Worm (Caenorhabditis elegans): Measurements from ENCODE around the gene nhr-35.

The nhr-35 gene

ce11 chrX:4523315-4523714 lies 9.2 kb upstream of the nhr-35 start:
- TF ChIP-seq scrt-1 (GFP tag; IDR thresholded peaks at IDR 0.05) (no peak), tra-4 (tag; optimal IDR thresholded peaks at IDR 0.05) (no peak), F13C5.2 (tag; optimal IDR thresholded peaks at IDR 0.05) (no peak), flt-1 (GFP tag; IDR thresholded peaks at IDR 0.05) (no peak), sea-1 (GFP tag; conservative IDR thresholded peaks at IDR 0.05) (no peak), hmbx-1 (tag; optimal IDR thresholded peaks at IDR 0.05) (no peak), tbx-37 (GFP tag; conservative IDR thresholded peaks at IDR 0.05) (no peak), pes-1 (GFP tag; IDR thresholded peaks at IDR 0.05) (no peak), hmg-4 (GFP tag; optimal IDR thresholded peaks at IDR 0.05) (no peak), ama-1 (optimal IDR thresholded peaks at IDR 0.05) (no peak), tbx-11 (GFP tag; IDR thresholded peaks at IDR 0.05) (no peak), ceh-36 (tag; optimal IDR thresholded peaks at IDR 0.05) (no peak), ceh-13 (GFP tag; optimal IDR thresholded peaks at IDR 0.05) (no peak), aly-1 (tag; optimal IDR thresholded peaks at IDR 0.05) (no peak), hnd-1 (tag; optimal IDR thresholded peaks at IDR 0.05) (no peak)

ce11 chrX:4523887-4524350 lies 8.6 kb upstream of the nhr-35 start, which contains the start of gene pdi-2:
TSS of gene pdi-2 (plus strand) at chrX:4524155.
- peak; percentile 53; the same call in 1 of the 2 replicates for TF ChIP-seq scrt-1 (GFP tag; IDR thresholded peaks at IDR 0.05)
- no peak for TF ChIP-seq hnd-1 (tag; optimal IDR thresholded peaks at IDR 0.05)
- TF ChIP-seq aly-1 (tag; optimal IDR thresholded peaks at IDR 0.05): no peak
- peak; percentile 90 for TF ChIP-seq hmg-4 (GFP tag; optimal IDR thresholded peaks at IDR 0.05)
- peak; percentile 40; the same call in 1 of the 2 replicates for TF ChIP-seq flt-1 (GFP tag; IDR thresholded peaks at IDR 0.05)
- TF ChIP-seq tbx-37 (GFP tag; conservative IDR thresholded peaks at IDR 0.05): 0 out of 2 replicates have a peak, but pooled peaks have one; percentile 36
- TF ChIP-seq B0310.2 (tag; optimal IDR thresholded peaks at IDR 0.05): peak; percentile 71
- peak; percentile 46 for TF ChIP-seq pes-1 (GFP tag; IDR thresholded peaks at IDR 0.05)
- no peak for TF ChIP-seq ceh-36 (tag; optimal IDR thresholded peaks at IDR 0.05)
- TF ChIP-seq tbx-11 (GFP tag; IDR thresholded peaks at IDR 0.05): no peak
- 0 out of 2 replicates have a peak, but pooled peaks have one; percentile 20 for TF ChIP-seq sea-1 (GFP tag; conservative IDR thresholded peaks at IDR 0.05)
- peak; percentile 76 for TF ChIP-seq F13C5.2 (tag; optimal IDR thresholded peaks at IDR 0.05)
- peak; percentile 32 for TF ChIP-seq ama-1 (optimal IDR thresholded peaks at IDR 0.05)
- no peak for TF ChIP-seq hmbx-1 (tag; optimal IDR thresholded peaks at IDR 0.05)

ce11 chrX:4524844-4525243 lies 7.6 kb upstream of the nhr-35 start:
- no peak for TF ChIP-seq ets-7 (tag; optimal IDR thresholded peaks at IDR 0.05)
- TF ChIP-seq pes-1 (GFP tag; IDR thresholded peaks at IDR 0.05): 0 out of 2 replicates have a peak, but pooled peaks have one; percentile 12

- TF ChIP-seq ceh-36 (tag; optimal IDR thresholded peaks at IDR 0.05): no peak
- TF ChIP-seq tbx-37 (GFP tag; conservative IDR thresholded peaks at IDR 0.05): no peak
- no peak for TF ChIP-seq hmbx-1 (tag; optimal IDR thresholded peaks at IDR 0.05)
- no peak for TF ChIP-seq ceh-13 (GFP tag; optimal IDR thresholded peaks at IDR 0.05)
- no peak for TF ChIP-seq scrt-1 (GFP tag; IDR thresholded peaks at IDR 0.05)
- TF ChIP-seq F13C5.2 (tag; optimal IDR thresholded peaks at IDR 0.05): no peak
- TF ChIP-seq pes-1 (GFP tag; IDR thresholded peaks at IDR 0.05): no peak
- TF ChIP-seq flt-1 (GFP tag; IDR thresholded peaks at IDR 0.05): no peak
- no peak for TF ChIP-seq ama-1 (optimal IDR thresholded peaks at IDR 0.05)
These were observed 6.1 kb upstream of the nhr-35 start for ce11 chrX:4526412-4526811.

- TF ChIP-seq tbx-11 (GFP tag; IDR thresholded peaks at IDR 0.05) (no peak), ceh-36 (tag; optimal IDR thresholded peaks at IDR 0.05) (no peak), hmg-4 (GFP tag; optimal IDR thresholded peaks at IDR 0.05) (no peak), pes-1 (GFP tag; IDR thresholded peaks at IDR 0.05) (no peak), F13C5.2 (tag; optimal IDR thresholded peaks at IDR 0.05) (no peak), aly-1 (tag; optimal IDR thresholded peaks at IDR 0.05) (no peak), ama-1 (optimal IDR thresholded peaks at IDR 0.05) (no peak), hmbx-1 (tag; optimal IDR thresholded peaks at IDR 0.05) (no peak), sea-1 (GFP tag; conservative IDR thresholded peaks at IDR 0.05) (no peak), tbx-37 (GFP tag; conservative IDR thresholded peaks at IDR 0.05) (no peak), B0310.2 (tag; optimal IDR thresholded peaks at IDR 0.05) (no peak), ceh-13 (GFP tag; optimal IDR thresholded peaks at IDR 0.05) (no peak), tra-4 (tag; optimal IDR thresholded peaks at IDR 0.05) (no peak), ets-7 (tag; optimal IDR thresholded peaks at IDR 0.05) (no peak), hnd-1 (tag; optimal IDR thresholded peaks at IDR 0.05) (no peak), flt-1 (GFP tag; IDR thresholded peaks at IDR 0.05) (no peak), scrt-1 (GFP tag; IDR thresholded peaks at IDR 0.05) (no peak)
These were observed 3.6 kb upstream of the nhr-35 start for ce11 chrX:4528905-4529304.

- TF ChIP-seq ceh-13 (GFP tag; optimal IDR thresholded peaks at IDR 0.05) (no peak), pes-1 (GFP tag; IDR thresholded peaks at IDR 0.05) (no peak)
These were observed 2.0 kb upstream of the nhr-35 start for ce11 chrX:4530426-4531044.

ce11 chrX:4534112-4534511 lies 1.6 kb downstream of the nhr-35 start:
- TF ChIP-seq tbx-37 (GFP tag; conservative IDR thresholded peaks at IDR 0.05): no peak
- no peak for TF ChIP-seq scrt-1 (GFP tag; IDR thresholded peaks at IDR 0.05)
- no peak for TF ChIP-seq aly-1 (tag; optimal IDR thresholded peaks at IDR 0.05)
- TF ChIP-seq ama-1 (optimal IDR thresholded peaks at IDR 0.05): no peak
- TF ChIP-seq hmg-4 (GFP tag; optimal IDR thresholded peaks at IDR 0.05): no peak
- no peak for TF ChIP-seq F13C5.2 (tag; optimal IDR thresholded peaks at IDR 0.05)
- no peak for TF ChIP-seq tra-4 (tag; optimal IDR thresholded peaks at IDR 0.05)
- TF ChIP-seq ceh-36 (tag; optimal IDR thresholded peaks at IDR 0.05): no peak
- TF ChIP-seq ets-7 (tag; optimal IDR thresholded peaks at IDR 0.05): no peak
- TF ChIP-seq tbx-11 (GFP tag; IDR thresholded peaks at IDR 0.05): no peak
- TF ChIP-seq ceh-13 (GFP tag; optimal IDR thresholded peaks at IDR 0.05): no peak
- TF ChIP-seq hnd-1 (tag; optimal IDR thresholded peaks at IDR 0.05): no peak
- no peak for TF ChIP-seq B0310.2 (tag; optimal IDR thresholded peaks at IDR 0.05)

ce11 chrX:4544543-4544942 lies 12.1 kb downstream of the nhr-35 start, which contains the start of gene C07A12.2:
TSS of gene C07A12.2 (plus strand) at chrX:4544843.
- TF ChIP-seq ets-7 (tag; optimal IDR thresholded peaks at IDR 0.05): no peak
- TF ChIP-seq ama-1 (optimal IDR thresholded peaks at IDR 0.05): no peak

Data from whole organism, early embryonic.